Worm (Caenorhabditis elegans) whole organism, L1 larva: ENCODE results near the gene gcy-14.

Experiments
- C04F5.9 ChIP-seq: sonication (generic microtip); optimal IDR thresholded peaks from 2 replicates; lab custom pipeline; 2016; ENCODE audit warnings: missing genetic modification characterization, missing compliant biosample characterization
- C16A3.4 ChIP-seq: fragments of 150-350 bp; optimal IDR thresholded peaks from 2 replicates; lab custom pipeline; 2014; ENCODE audit warnings: missing biosample characterization, missing genetic modification characterization
- aha-1 ChIP-seq: fragments of 150-350 bp; optimal IDR thresholded peaks from 2 replicates; lab custom pipeline; 2014; ENCODE audit warnings: missing biosample characterization, missing genetic modification characterization
- ama-1 ChIP-seq: fragments of 150-350 bp; optimal IDR thresholded peaks from 2 replicates; lab custom pipeline; 2014
- blmp-1 ChIP-seq: fragments of 150-350 bp; optimal IDR thresholded peaks from 2 replicates; lab custom pipeline; 2014; ENCODE audit warnings: missing biosample characterization, missing genetic modification characterization
- ceh-82 ChIP-seq, 3 experiments: fragments of 150-350 bp in 1 of 3; sonication (generic microtip) in 2 of 3; optimal IDR thresholded peaks; 2 replicates each; lab custom pipeline; 2014 to 2017; ENCODE audit warnings: missing biosample characterization in 3 of 3, missing genetic modification characterization in 3 of 3
- ceh-88 ChIP-seq: fragments of 200-800 bp; sonication (Bioruptor generic); IDR thresholded peaks from 2 replicates; pipeline ENCODE4 v1.3.6; 2022; ENCODE audit warnings: missing genetic modification characterization, missing compliant biosample characterization
- dpl-1 ChIP-seq, 3 experiments: fragments of 150-350 bp in 2 of 3; sonication (generic microtip) in 1 of 3; optimal IDR thresholded peaks; 2 replicates each; lab custom pipeline; 2014 to 2017; ENCODE audit warnings: missing biosample characterization in 3 of 3, missing genetic modification characterization in 3 of 3, missing genetic modification reagents in 3 of 3
- dsc-1 ChIP-seq: sonication (generic microtip); optimal IDR thresholded peaks from 2 replicates; lab custom pipeline; 2016; ENCODE audit warnings: mild to moderate bottlenecking, missing genetic modification characterization, missing compliant biosample characterization
- efl-1 ChIP-seq, 4 experiments: fragments of 150-350 bp; optimal IDR thresholded peaks in 3 of 4; peaks in 1 of 4; 1 replicate in 1 of 4; 2 replicates in 3 of 4; lab custom pipeline; 2014; ENCODE audit warnings: missing biosample characterization in 2 of 4, missing genetic modification characterization in 2 of 4, missing genetic modification reagents in 2 of 4
- elt-2 ChIP-seq: sonication (generic microtip); optimal IDR thresholded peaks from 2 replicates; lab custom pipeline; 2016; ENCODE audit warnings: missing genetic modification characterization, mild to moderate bottlenecking, inconsistent platforms, missing compliant biosample characterization, missing genetic modification reagents
- elt-3 ChIP-seq, 6 experiments: fragments of 150-350 bp in 1 of 6; sonication (generic microtip); optimal IDR thresholded peaks; 2 replicates each; lab custom pipeline; 2017 to 2018; ENCODE audit warnings: missing biosample characterization in 6 of 6, missing genetic modification characterization in 6 of 6, inconsistent platforms in 1 of 6
- fos-1 ChIP-seq: fragments of 150-350 bp; optimal IDR thresholded peaks from 2 replicates; lab custom pipeline; 2014; ENCODE audit warnings: missing biosample characterization, missing genetic modification characterization
- grh-1 ChIP-seq: fragments of 200-800 bp; sonication (Bioruptor generic); IDR thresholded peaks from 2 replicates; pipeline ENCODE4 v1.3.6; 2022; ENCODE audit warnings: missing genetic modification reagents, missing genetic modification characterization, missing compliant biosample characterization
- hpl-2 ChIP-seq: fragments of 150-350 bp; optimal IDR thresholded peaks from 2 replicates; lab custom pipeline; 2014; ENCODE audit warnings: missing biosample characterization, missing genetic modification reagents, missing genetic modification characterization
- irx-1 ChIP-seq: sonication (generic microtip); optimal IDR thresholded peaks from 2 replicates; lab custom pipeline; 2016; ENCODE audit warnings: missing genetic modification characterization, missing compliant biosample characterization
- isw-1 ChIP-seq: fragments of 200-800 bp; sonication (Bioruptor generic); IDR thresholded peaks from 2 replicates; pipeline ENCODE4 v1.3.6; 2022; ENCODE audit warnings: missing genetic modification characterization, missing compliant biosample characterization
- lin-14 ChIP-seq: fragments of 200-800 bp; sonication (Bioruptor generic); optimal IDR thresholded peaks from 2 replicates; lab custom pipeline; 2018; ENCODE audit warnings: mild to moderate bottlenecking, missing genetic modification characterization, moderate library complexity, missing compliant biosample characterization
- lin-35 ChIP-seq, 2 experiments: fragments of 150-350 bp; optimal IDR thresholded peaks; 2 replicates each; lab custom pipeline; 2014; ENCODE audit warnings: missing biosample characterization in 2 of 2, missing genetic modification characterization in 2 of 2, missing genetic modification reagents in 2 of 2
- lin-39 ChIP-seq: fragments of 150-350 bp; optimal IDR thresholded peaks from 2 replicates; lab custom pipeline; 2014; ENCODE audit warnings: missing biosample characterization, missing genetic modification reagents, missing genetic modification characterization
- lir-3 ChIP-seq: sonication (generic microtip); optimal IDR thresholded peaks from 2 replicates; lab custom pipeline; 2016; ENCODE audit warnings: mild to moderate bottlenecking, missing genetic modification characterization, moderate library complexity, missing compliant biosample characterization; ENCODE audit not compliant: poor library complexity
- lsy-2 ChIP-seq, 2 experiments: fragments of 150-350 bp; optimal IDR thresholded peaks; 2 replicates each; lab custom pipeline; 2014; ENCODE audit warnings: missing biosample characterization in 2 of 2, missing genetic modification characterization in 2 of 2
- mdl-1 ChIP-seq, 2 experiments: fragments of 150-350 bp; optimal IDR thresholded peaks; 2 replicates each; lab custom pipeline; 2014 to 2017; ENCODE audit warnings: missing biosample characterization in 2 of 2, missing genetic modification characterization in 2 of 2, inconsistent platforms in 1 of 2
- mef-2 ChIP-seq: fragments of 150-350 bp; optimal IDR thresholded peaks from 2 replicates; lab custom pipeline; 2014; ENCODE audit warnings: missing biosample characterization, missing genetic modification characterization
- mep-1 ChIP-seq: fragments of 150-350 bp; optimal IDR thresholded peaks from 2 replicates; lab custom pipeline; 2014; ENCODE audit warnings: missing biosample characterization, missing genetic modification characterization
- nhr-11 ChIP-seq: fragments of 150-350 bp; optimal IDR thresholded peaks from 2 replicates; lab custom pipeline; 2014; ENCODE audit warnings: missing biosample characterization, missing genetic modification characterization
- nhr-19 ChIP-seq: fragments of 200-800 bp; sonication (Bioruptor generic); conservative IDR thresholded peaks from 2 replicates; pipeline ENCODE4 v1.3.6; 2022; ENCODE audit warnings: missing genetic modification characterization, missing compliant biosample characterization
- nhr-20 ChIP-seq: sonication (generic microtip); optimal IDR thresholded peaks from 2 replicates; lab custom pipeline; 2016; ENCODE audit warnings: mild to moderate bottlenecking, missing genetic modification characterization, missing compliant biosample characterization
- nhr-47 ChIP-seq: sonication (generic microtip); optimal IDR thresholded peaks from 2 replicates; lab custom pipeline; 2016; ENCODE audit warnings: mild to moderate bottlenecking, missing genetic modification characterization, moderate library complexity, missing compliant biosample characterization
- nhr-71 ChIP-seq: sonication (generic microtip); optimal IDR thresholded peaks from 2 replicates; lab custom pipeline; 2016; ENCODE audit warnings: mild to moderate bottlenecking, missing genetic modification characterization, moderate library complexity, missing compliant biosample characterization
- nhr-77 ChIP-seq: fragments of 150-350 bp; optimal IDR thresholded peaks from 2 replicates; lab custom pipeline; 2014; ENCODE audit warnings: missing biosample characterization, missing genetic modification characterization
- nhr-85 ChIP-seq: sonication (generic microtip); peaks from one replicate; lab custom pipeline; 2016; ENCODE audit warnings: missing genetic modification characterization, inconsistent platforms, missing compliant biosample characterization
- nhr-90 ChIP-seq: sonication (generic microtip); optimal IDR thresholded peaks from 2 replicates; lab custom pipeline; 2016; ENCODE audit warnings: mild to moderate bottlenecking, missing genetic modification characterization, missing compliant biosample characterization; ENCODE audit not compliant: poor library complexity
- pax-3 ChIP-seq: fragments of 200-800 bp; sonication (Bioruptor generic); optimal IDR thresholded peaks from 2 replicates; lab custom pipeline; 2018; ENCODE audit warnings: mild to moderate bottlenecking, missing genetic modification characterization, moderate library complexity, missing compliant biosample characterization
- rnt-1 ChIP-seq: sonication (generic microtip); optimal IDR thresholded peaks from 2 replicates; lab custom pipeline; 2016; ENCODE audit warnings: mild to moderate bottlenecking, missing genetic modification characterization, moderate library complexity, missing compliant biosample characterization
- skn-1 ChIP-seq: fragments of 150-350 bp; optimal IDR thresholded peaks from 2 replicates; lab custom pipeline; 2014; ENCODE audit warnings: missing biosample characterization, missing genetic modification characterization
- snpc-4 ChIP-seq: fragments of 150-350 bp; optimal IDR thresholded peaks from 2 replicates; lab custom pipeline; 2014; ENCODE audit warnings: missing biosample characterization, missing genetic modification characterization
- snu-23 ChIP-seq: sonication (generic microtip); optimal IDR thresholded peaks from 2 replicates; lab custom pipeline; 2016; ENCODE audit warnings: missing genetic modification characterization, missing compliant biosample characterization
- sup-37 ChIP-seq: fragments of 200-800 bp; sonication (Bioruptor generic); optimal IDR thresholded peaks from 2 replicates; lab custom pipeline; 2018; ENCODE audit warnings: mild to moderate bottlenecking, missing genetic modification characterization, missing compliant biosample characterization
- swsn-7 ChIP-seq: sonication (generic microtip); optimal IDR thresholded peaks from 2 replicates; lab custom pipeline; 2016; ENCODE audit warnings: missing genetic modification characterization, missing compliant biosample characterization
- tbx-2 ChIP-seq: sonication (generic microtip); optimal IDR thresholded peaks from 2 replicates; lab custom pipeline; 2016; ENCODE audit warnings: missing genetic modification characterization, missing compliant biosample characterization
- unc-130 ChIP-seq: fragments of 150-350 bp; optimal IDR thresholded peaks from 2 replicates; lab custom pipeline; 2017; ENCODE audit warnings: missing biosample characterization, missing genetic modification characterization, inconsistent platforms
- unc-62 ChIP-seq: fragments of 150-350 bp; optimal IDR thresholded peaks from 2 replicates; lab custom pipeline; 2014; ENCODE audit warnings: missing biosample characterization, missing genetic modification reagents, missing genetic modification characterization
- unc-98 ChIP-seq: fragments of 200-800 bp; sonication (Bioruptor generic); IDR thresholded peaks from 2 replicates; pipeline ENCODE4 v1.3.6; 2022; ENCODE audit warnings: missing genetic modification characterization, missing compliant biosample characterization
- vab-15 ChIP-seq: sonication (generic microtip); optimal IDR thresholded peaks from 2 replicates; lab custom pipeline; 2017; ENCODE audit warnings: missing genotype, mild to moderate bottlenecking, missing genetic modification characterization, missing compliant biosample characterization
- xbp-1 ChIP-seq: sonication (generic microtip); optimal IDR thresholded peaks from 2 replicates; lab custom pipeline; 2016; ENCODE audit warnings: missing genetic modification characterization, missing compliant biosample characterization
- zag-1 ChIP-seq: fragments of 150-350 bp; optimal IDR thresholded peaks from 2 replicates; lab custom pipeline; 2014; ENCODE audit warnings: missing biosample characterization, missing genetic modification characterization
- zip-4 ChIP-seq: fragments of 200-800 bp; sonication (Bioruptor generic); optimal IDR thresholded peaks from 2 replicates; lab custom pipeline; 2018; ENCODE audit warnings: mild to moderate bottlenecking, missing genetic modification characterization, moderate library complexity, missing compliant biosample characterization
- ztf-11 ChIP-seq, 2 experiments: sonication (generic microtip); optimal IDR thresholded peaks; 2 replicates each; lab custom pipeline; 2016 to 2017; ENCODE audit warnings: missing genetic modification characterization in 2 of 2, missing biosample characterization in 1 of 2, missing compliant biosample characterization in 1 of 2
- ztf-4 ChIP-seq: fragments of 150-350 bp; optimal IDR thresholded peaks from 2 replicates; lab custom pipeline; 2014; ENCODE audit warnings: missing biosample characterization, missing genetic modification characterization

Gene gcy-14

ce11 chrV:14848510-14849206, 19.4 kb downstream of the gcy-14 start:
- TF ChIP-seq ztf-4 (tag; lab: Kevin White, UChicago) (peak; percentile 38), elt-3 (tag; optimal IDR thresholded peaks at IDR 0.05; lab: Kevin White, UChicago) (peak in 2 of 6 experiments; percentile 44 to 63), ceh-82 (tag; optimal IDR thresholded peaks at IDR 0.05; lab: Kevin White, UChicago) (no peak), elt-2 (tag; lab: Kevin White, UChicago) (peak; percentile 51), C16A3.4 (peak; percentile 26), lir-3 (peak; percentile 37), nhr-90 (tag; lab: Kevin White, UChicago) (peak; percentile 42), hpl-2 (no peak), lin-39 (tag; lab: Kevin White, UChicago) (peak; percentile 57), dsc-1 (tag; lab: Kevin White, UChicago) (peak; percentile 63), ceh-88 (GFP tag; lab: Robert Waterston, UW) (no peak), tbx-2 (tag; lab: Kevin White, UChicago) (peak; percentile 61), sup-37 (GFP tag; lab: Kevin White, UChicago) (no peak), nhr-11 (peak; percentile 43), skn-1 (peak; percentile 27), irx-1 (peak; percentile 51), fos-1 (tag; lab: Kevin White, UChicago) (no peak), mdl-1 (tag; optimal IDR thresholded peaks at IDR 0.05; lab: Kevin White, UChicago) (peak in 1 of 2 experiments; percentile 97), pax-3 (tag; lab: Kevin White, UChicago) (peak; percentile 14), efl-1 (optimal IDR thresholded peaks at IDR 0.05; lab: Kevin White, UChicago) (peak; percentile 36 to 42), efl-1 (GFP tag; optimal IDR thresholded peaks at IDR 0.05 in 1 of 2; lab: Kevin White, UChicago) (peak; percentile 14 to 94), nhr-71 (tag; lab: Kevin White, UChicago) (peak; percentile 91), nhr-85 (peak; percentile 97), isw-1 (GFP tag; lab: Robert Waterston, UW) (no peak), lsy-2 (tag; optimal IDR thresholded peaks at IDR 0.05; lab: Kevin White, UChicago) (peak; percentile 71 to 78), nhr-19 (peak; percentile 78), grh-1 (GFP tag; lab: Robert Waterston, UW) (peak; percentile 42; the same call in 1 of the 2 replicates), nhr-20 (tag; lab: Kevin White, UChicago) (peak; percentile 83), mep-1 (tag; lab: Kevin White, UChicago) (peak; percentile 81), rnt-1 (tag; lab: Kevin White, UChicago) (peak; percentile 91), vab-15 (tag; lab: Kevin White, UChicago) (peak; percentile 75), swsn-7 (tag; lab: Kevin White, UChicago) (peak; percentile 48), blmp-1 (tag; lab: Kevin White, UChicago) (peak; percentile 53), zip-4 (no peak), snu-23 (peak; percentile 83), unc-98 (GFP tag; lab: Robert Waterston, UW) (0 out of 2 replicates have a peak, but pooled peaks have one; percentile 15), unc-130 (tag; lab: Kevin White, UChicago) (peak; percentile 70), dpl-1 (GFP tag; optimal IDR thresholded peaks at IDR 0.05; lab: Kevin White, UChicago) (peak in 2 of 3 experiments; percentile 9 to 46), aha-1 (no peak), ztf-11 (tag; optimal IDR thresholded peaks at IDR 0.05; lab: Kevin White, UChicago) (no peak), lin-14 (peak; percentile 94), zag-1 (tag; lab: Kevin White, UChicago) (no peak), xbp-1 (peak; percentile 71), snpc-4 (peak; percentile 8), nhr-77 (tag; lab: Kevin White, UChicago) (no peak), lin-35 (GFP tag; optimal IDR thresholded peaks at IDR 0.05; lab: Kevin White, UChicago) (peak; percentile 24 to 81), unc-62 (GFP tag; lab: Kevin White, UChicago) (no peak), mef-2 (no peak), C04F5.9 (tag; lab: Kevin White, UChicago) (peak; percentile 16), ama-1 (lab: Kevin White, UChicago) (peak; percentile 86), nhr-47 (tag; lab: Kevin White, UChicago) (peak; percentile 65)
